Fruit fly (Drosophila melanogaster): Measurements from ENCODE around the gene CG4080.

The CG4080 gene

dm6 chr3L:9410754-9411423, 11.9 kb upstream of the CG4080 start, which contains the start of the genes CG4022 and Cpsf5 (continued):
- TF ChIP-seq CG17359 (tag; optimal IDR thresholded peaks at IDR 0.05): peak; percentile 74
- no peak for TF ChIP-seq D (optimal IDR thresholded peaks at IDR 0.05)
- TF ChIP-seq D (GFP tag; optimal IDR thresholded peaks at IDR 0.05): peak; percentile 75
- no peak for TF ChIP-seq CG10274 (GFP tag; optimal IDR thresholded peaks at IDR 0.05)
- peak; percentile 67 for TF ChIP-seq jumu (GFP tag; optimal IDR thresholded peaks at IDR 0.05)
- peak; percentile 24; the same call in 1 of the 2 replicates for TF ChIP-seq toy (GFP tag; IDR thresholded peaks at IDR 0.05)
- TF ChIP-seq CG8924 (tag; optimal IDR thresholded peaks at IDR 0.05): peak; percentile 90
- TF ChIP-seq disco-r (GFP tag; optimal IDR thresholded peaks at IDR 0.05): no peak
- TF ChIP-seq CG16813 (GFP tag; IDR thresholded peaks at IDR 0.05; ENCODE audit: partially characterized antibody): peak; percentile 48; the same call in 1 of the 3 replicates
- TF ChIP-seq CG7839 (tag; optimal IDR thresholded peaks at IDR 0.05): peak; percentile 79
- TF ChIP-seq gce (GFP tag; IDR thresholded peaks at IDR 0.05): peak; percentile 80; the same call in 1 of the 3 replicates
- TF ChIP-seq btn (GFP tag; optimal IDR thresholded peaks at IDR 0.05): no peak
- TF ChIP-seq fru (optimal IDR thresholded peaks at IDR 0.05): no peak
- TF ChIP-seq CG6813 (GFP tag; optimal IDR thresholded peaks at IDR 0.05): no peak
- peak; percentile 91 for TF ChIP-seq HmgZ (tag; optimal IDR thresholded peaks at IDR 0.05)
- TF ChIP-seq CoRest (tag; optimal IDR thresholded peaks at IDR 0.05): peak; percentile 91
- TF ChIP-seq nau (GFP tag; optimal IDR thresholded peaks at IDR 0.05): peak; percentile 36
- peak; percentile 63 for TF ChIP-seq CG18764 (GFP tag; optimal IDR thresholded peaks at IDR 0.05)
- no peak for TF ChIP-seq yki (optimal IDR thresholded peaks at IDR 0.05)
- peak; percentile 76 for TF ChIP-seq CG1529 (GFP tag; optimal IDR thresholded peaks at IDR 0.05)
- peak; percentile 85 for TF ChIP-seq Hmr (GFP tag; optimal IDR thresholded peaks at IDR 0.05)
- TF ChIP-seq CG12071 (GFP tag; optimal IDR thresholded peaks at IDR 0.05): peak; percentile 27
- TF ChIP-seq ab (GFP tag; optimal IDR thresholded peaks at IDR 0.05): peak; percentile 45
- peak; percentile 23 for TF ChIP-seq CG4707 (GFP tag; optimal IDR thresholded peaks at IDR 0.05)
- peak in 1 of 2 experiments; percentile 53 for TF ChIP-seq crp (GFP tag; optimal IDR thresholded peaks at IDR 0.05)
- peak; percentile 54 for TF ChIP-seq run (tag; optimal IDR thresholded peaks at IDR 0.05)
- peak; percentile 90 for TF ChIP-seq CG14710 (tag; optimal IDR thresholded peaks at IDR 0.05)
- no peak for TF ChIP-seq ato (GFP tag; IDR thresholded peaks at IDR 0.05; ENCODE audit: partially characterized antibody)
- TF ChIP-seq pfk (GFP tag; optimal IDR thresholded peaks at IDR 0.05): no peak
- TF ChIP-seq CG11456 (GFP tag; IDR thresholded peaks at IDR 0.05): peak; percentile 78; the same call in 2 of the 3 replicates
- peak; percentile 85 for TF ChIP-seq CG15696 (tag; optimal IDR thresholded peaks at IDR 0.05)
- no peak for TF ChIP-seq crc (GFP tag; optimal IDR thresholded peaks at IDR 0.05)
- TF ChIP-seq CG9797 (GFP tag; optimal IDR thresholded peaks at IDR 0.05): peak; percentile 89
- no peak for TF ChIP-seq Jarid2 (GFP tag; optimal IDR thresholded peaks at IDR 0.05)
- peak; percentile 84 for TF ChIP-seq Xbp1 (GFP tag; optimal IDR thresholded peaks at IDR 0.05)
- peak; percentile 74 for TF ChIP-seq CG3838 (GFP tag; optimal IDR thresholded peaks at IDR 0.05)
- peak; percentile 70 to 79 for TF ChIP-seq Pdp1 (GFP tag; optimal IDR thresholded peaks at IDR 0.05)
- peak; percentile 78 for TF ChIP-seq CG7556 (GFP tag; optimal IDR thresholded peaks at IDR 0.05)
- TF ChIP-seq zen (tag; optimal IDR thresholded peaks at IDR 0.05): peak; percentile 86
- TF ChIP-seq CG7271 (tag; optimal IDR thresholded peaks at IDR 0.05): peak; percentile 67
- peak; percentile 28 for TF ChIP-seq Dp (GFP tag; optimal IDR thresholded peaks at IDR 0.05)
- TF ChIP-seq CG12391 (tag; optimal IDR thresholded peaks at IDR 0.05): peak; percentile 95
- peak; percentile 53 for TF ChIP-seq CG6683 (GFP tag; optimal IDR thresholded peaks at IDR 0.05)
- TF ChIP-seq Eip74EF (GFP tag; optimal IDR thresholded peaks at IDR 0.05): peak in 1 of 2 experiments; percentile 36
- peak; percentile 68 for TF ChIP-seq CG18476 (GFP tag; optimal IDR thresholded peaks at IDR 0.05)
- peak; percentile 23; the same call in 1 of the 2 replicates for TF ChIP-seq Bgb (GFP tag; IDR thresholded peaks at IDR 0.05; ENCODE audit: partially characterized antibody)
- no peak for TF ChIP-seq NC2α (GFP tag; optimal IDR thresholded peaks at IDR 0.05)
- peak; percentile 75 for TF ChIP-seq HLH54F (GFP tag; optimal IDR thresholded peaks at IDR 0.05)

All from whole organism, embryonic.